Worm (Caenorhabditis elegans) whole organism, mixed stage, embryonic: ENCODE measurements around the gene C16C8.10.

Experiments used
- M03D4.4 ChIP-seq: sonication (generic microtip); optimal IDR thresholded peaks from 2 replicates; lab custom pipeline; 2017; ENCODE audit warnings: mild to moderate bottlenecking, missing genetic modification characterization, missing compliant biosample characterization
- blmp-1 ChIP-seq: fragments of 150-350 bp; optimal IDR thresholded peaks from 2 replicates; lab custom pipeline; 2014; ENCODE audit warnings: missing biosample characterization, missing genetic modification characterization
- ceh-39 ChIP-seq: fragments of 150-350 bp; optimal IDR thresholded peaks from 2 replicates; lab custom pipeline; 2014; ENCODE audit warnings: missing biosample characterization, missing genetic modification characterization
- ceh-43 ChIP-seq: fragments of 200-800 bp; sonication (Bioruptor generic); optimal IDR thresholded peaks from 2 replicates; lab custom pipeline; 2018; ENCODE audit warnings: mild to moderate bottlenecking, missing genetic modification characterization, moderate library complexity, missing compliant biosample characterization
- ceh-83 ChIP-seq: fragments of 200-800 bp; sonication (Bioruptor generic); optimal IDR thresholded peaks from 2 replicates; lab custom pipeline; 2018; ENCODE audit warnings: mild to moderate bottlenecking, missing genetic modification characterization, missing compliant biosample characterization
- ces-1 ChIP-seq: fragments of 150-350 bp; optimal IDR thresholded peaks from 2 replicates; lab custom pipeline; 2014; ENCODE audit warnings: missing biosample characterization, missing genetic modification reagents, missing genetic modification characterization
- cnd-1 ChIP-seq: fragments of 200-800 bp; sonication (Bioruptor generic); optimal IDR thresholded peaks from 2 replicates; lab custom pipeline; 2018; ENCODE audit warnings: mild to moderate bottlenecking, missing genetic modification characterization, missing compliant biosample characterization
- drap-1 ChIP-seq: fragments of 200-800 bp; sonication (Bioruptor generic); optimal IDR thresholded peaks from 3 replicates; lab custom pipeline; 2018; ENCODE audit warnings: mild to moderate bottlenecking, missing genetic modification characterization, missing compliant biosample characterization
- flh-1 ChIP-seq: fragments of 200-800 bp; sonication (Bioruptor generic); optimal IDR thresholded peaks from 2 replicates; lab custom pipeline; 2018; ENCODE audit warnings: mild to moderate bottlenecking, missing genetic modification characterization, moderate library complexity, missing compliant biosample characterization
- ham-2 ChIP-seq: fragments of 200-800 bp; sonication (Bioruptor generic); optimal IDR thresholded peaks from 2 replicates; lab custom pipeline; 2018; ENCODE audit warnings: mild to moderate bottlenecking, missing genetic modification characterization, missing compliant biosample characterization
- hlh-1 ChIP-seq: fragments of 150-350 bp; optimal IDR thresholded peaks from 2 replicates; lab custom pipeline; 2014; ENCODE audit warnings: missing biosample characterization, missing genetic modification reagents, missing genetic modification characterization
- lin-13 ChIP-seq: fragments of 150-350 bp; optimal IDR thresholded peaks from 2 replicates; lab custom pipeline; 2014; ENCODE audit warnings: missing biosample characterization, missing genetic modification characterization
- lin-32 ChIP-seq: fragments of 200-800 bp; sonication (Bioruptor generic); optimal IDR thresholded peaks from 2 replicates; lab custom pipeline; 2018; ENCODE audit warnings: mild to moderate bottlenecking, missing genetic modification characterization, missing compliant biosample characterization
- lsy-2 ChIP-seq: fragments of 150-350 bp; optimal IDR thresholded peaks from 2 replicates; lab custom pipeline; 2014; ENCODE audit warnings: missing biosample characterization, missing genetic modification characterization
- mep-1 ChIP-seq: fragments of 150-350 bp; optimal IDR thresholded peaks from 2 replicates; lab custom pipeline; 2017; ENCODE audit warnings: missing biosample characterization, missing genetic modification reagents, missing genetic modification characterization, inconsistent platforms
- mls-2 ChIP-seq: sonication (generic microtip); optimal IDR thresholded peaks from 2 replicates; lab custom pipeline; 2016; ENCODE audit warnings: mild to moderate bottlenecking, missing genetic modification characterization, moderate library complexity, missing compliant biosample characterization
- nhr-12 ChIP-seq: fragments of 150-350 bp; optimal IDR thresholded peaks from 2 replicates; lab custom pipeline; 2014; ENCODE audit warnings: missing biosample characterization, missing genetic modification characterization
- nhr-2 ChIP-seq: fragments of 150-350 bp; optimal IDR thresholded peaks from 2 replicates; lab custom pipeline; 2014; ENCODE audit warnings: missing biosample characterization, missing genetic modification characterization
- nhr-237 ChIP-seq: fragments of 150-350 bp; optimal IDR thresholded peaks from 2 replicates; lab custom pipeline; 2014; ENCODE audit warnings: missing biosample characterization, missing genetic modification characterization
- nhr-28 ChIP-seq: fragments of 150-350 bp; optimal IDR thresholded peaks from 2 replicates; lab custom pipeline; 2014; ENCODE audit warnings: missing biosample characterization, missing genetic modification characterization
- nhr-76 ChIP-seq: sonication (generic microtip); optimal IDR thresholded peaks from 2 replicates; lab custom pipeline; 2017; ENCODE audit warnings: missing biosample characterization, missing genetic modification characterization
- pha-4 ChIP-seq: fragments of 150-350 bp; optimal IDR thresholded peaks from 2 replicates; lab custom pipeline; 2018; ENCODE audit warnings: missing biosample characterization, missing genetic modification reagents, missing genetic modification characterization
- snpc-4 ChIP-seq: fragments of 150-350 bp; optimal IDR thresholded peaks from 2 replicates; lab custom pipeline; 2014; ENCODE audit warnings: missing biosample characterization, missing genetic modification characterization
- sptf-1 ChIP-seq: sonication (generic microtip); optimal IDR thresholded peaks from 2 replicates; lab custom pipeline; 2017; ENCODE audit warnings: mild to moderate bottlenecking, missing genetic modification characterization, moderate library complexity, missing compliant biosample characterization
- unc-39 ChIP-seq: fragments of 150-350 bp; optimal IDR thresholded peaks from 2 replicates; lab custom pipeline; 2014; ENCODE audit warnings: missing biosample characterization, missing genetic modification characterization
- unc-62 ChIP-seq: fragments of 150-350 bp; optimal IDR thresholded peaks from 2 replicates; lab custom pipeline; 2014; ENCODE audit warnings: missing biosample characterization, missing genetic modification reagents, missing genetic modification characterization
- ztf-11 ChIP-seq: fragments of 150-350 bp; optimal IDR thresholded peaks from 2 replicates; lab custom pipeline; 2014; ENCODE audit warnings: missing biosample characterization, missing genetic modification characterization

The C16C8.10 gene

ce11 chrII:3422938-3423337, 41.5 kb downstream of the C16C8.10 start:
- TF ChIP-seq unc-62 (GFP tag; lab: Kevin White, UChicago) = no peak
- TF ChIP-seq nhr-2 (tag; lab: Kevin White, UChicago) = no peak
- TF ChIP-seq blmp-1 = no peak
- no peak for TF ChIP-seq mep-1 (tag; lab: Kevin White, UChicago)
- TF ChIP-seq snpc-4 = no peak
- TF ChIP-seq ceh-83 (GFP tag; lab: Kevin White, UChicago) = no peak
- no peak for TF ChIP-seq cnd-1 (tag; lab: Kevin White, UChicago)
- no peak for TF ChIP-seq M03D4.4 (tag; lab: Kevin White, UChicago)
- no peak for TF ChIP-seq ztf-11 (tag; lab: Kevin White, UChicago)

- TF ChIP-seq lin-32 (GFP tag; lab: Kevin White, UChicago) = no peak
- TF ChIP-seq unc-62 (GFP tag; lab: Kevin White, UChicago) = no peak
- no peak for TF ChIP-seq lsy-2 (tag; lab: Kevin White, UChicago)
- TF ChIP-seq mls-2 (tag; lab: Kevin White, UChicago) = no peak
- TF ChIP-seq nhr-28 = no peak
- TF ChIP-seq ztf-11 (tag; lab: Kevin White, UChicago) = no peak
- TF ChIP-seq pha-4 (tag; lab: Kevin White, UChicago) = no peak
- no peak for TF ChIP-seq flh-1
- TF ChIP-seq sptf-1 (tag; lab: Kevin White, UChicago) = no peak
- no peak for TF ChIP-seq nhr-237
- no peak for TF ChIP-seq ceh-83 (GFP tag; lab: Kevin White, UChicago)
- no peak for TF ChIP-seq nhr-76 (tag; lab: Kevin White, UChicago)
- TF ChIP-seq drap-1 = no peak
- no peak for TF ChIP-seq ham-2 (GFP tag; lab: Kevin White, UChicago)
- no peak for TF ChIP-seq nhr-12 (tag; lab: Kevin White, UChicago)
Observed at ce11 chrII:3416528-3416927, 48.0 kb downstream of the C16C8.10 start, which contains the start of gene nep-6. Gene nep-6, plus strand, starts transcription at chrII:3416828.

- TF ChIP-seq hlh-1 (no peak), pha-4 (tag; lab: Kevin White, UChicago) (no peak), unc-39 (tag; lab: Kevin White, UChicago) (no peak), ceh-43 (GFP tag; lab: Kevin White, UChicago) (no peak), ceh-83 (GFP tag; lab: Kevin White, UChicago) (no peak), nhr-28 (no peak), lsy-2 (tag; lab: Kevin White, UChicago) (no peak), ham-2 (GFP tag; lab: Kevin White, UChicago) (no peak), lin-13 (tag; lab: Kevin White, UChicago) (no peak), ceh-39 (tag; lab: Kevin White, UChicago) (no peak), mls-2 (tag; lab: Kevin White, UChicago) (no peak), ces-1 (no peak)
Observed at ce11 chrII:3414383-3414910, 50.0 kb downstream of the C16C8.10 start, which contains the start of the genes F18A12.7 and F18A12.2. Gene F18A12.7, minus strand, starts transcription at chrII:3414483. Gene F18A12.2, plus strand, starts transcription at chrII:3414860.
